Worm (Caenorhabditis elegans) whole organism, L4 larva: ENCODE data around the gene mlt-8.

ENCODE experiments used
- D1046.2 ChIP-seq: fragments of 200-800 bp; sonication (Bioruptor generic); IDR thresholded peaks from 2 replicates; pipeline ENCODE4 v1.3.6; 2022; ENCODE audit warnings: missing genetic modification characterization, missing compliant biosample characterization
- F26F4.8 ChIP-seq: fragments of 200-800 bp; sonication (Bioruptor generic); conservative IDR thresholded peaks from 2 replicates; pipeline ENCODE4 v1.3.6; 2022; ENCODE audit warnings: missing genetic modification characterization, missing compliant biosample characterization
- T20F7.1 ChIP-seq: fragments of 200-800 bp; sonication (Bioruptor generic); optimal IDR thresholded peaks from 2 replicates; lab custom pipeline; 2018; ENCODE audit warnings: mild to moderate bottlenecking, missing genetic modification characterization, missing compliant biosample characterization
- Y48G9A.11 ChIP-seq: fragments of 200-800 bp; sonication (Bioruptor generic); IDR thresholded peaks from 2 replicates; pipeline ENCODE4 v1.3.6; 2022; ENCODE audit warnings: missing genetic modification reagents, missing genetic modification characterization, missing compliant biosample characterization
- Y75B8A.6 ChIP-seq: fragments of 200-800 bp; sonication (Bioruptor generic); IDR thresholded peaks from 2 replicates; pipeline ENCODE4 v1.3.6; 2022; ENCODE audit warnings: missing genetic modification reagents, missing genetic modification characterization, missing compliant biosample characterization
- ZK546.5 ChIP-seq, 2 experiments: sonication (generic microtip); optimal IDR thresholded peaks; 2 replicates each; lab custom pipeline; 2017; ENCODE audit warnings: missing biosample characterization in 2 of 2, missing genetic modification characterization in 2 of 2
- attf-4 ChIP-seq: sonication (generic microtip); optimal IDR thresholded peaks from 3 replicates; lab custom pipeline; 2017; ENCODE audit warnings: missing biosample characterization, missing genetic modification characterization
- cey-2 ChIP-seq: sonication (generic microtip); optimal IDR thresholded peaks from 3 replicates; lab custom pipeline; 2017; ENCODE audit warnings: missing genetic modification characterization, mild to moderate bottlenecking, missing compliant biosample characterization, antibody characterized with exemption, borderline replicate concordance; ENCODE audit not compliant: insufficient read depth
- daf-12 ChIP-seq: fragments of 150-350 bp; optimal IDR thresholded peaks from 2 replicates; lab custom pipeline; 2014; ENCODE audit warnings: missing biosample characterization, missing genetic modification reagents, missing genetic modification characterization
- daf-19 ChIP-seq: fragments of 200-800 bp; sonication (Bioruptor generic); conservative IDR thresholded peaks from 2 replicates; pipeline ENCODE4 v1.3.6; 2022; ENCODE audit warnings: missing genetic modification characterization, missing compliant biosample characterization
- duxl-1 ChIP-seq: sonication (generic microtip); optimal IDR thresholded peaks from 2 replicates; lab custom pipeline; 2016; ENCODE audit warnings: mild to moderate bottlenecking, missing genetic modification characterization, moderate library complexity, missing compliant biosample characterization; ENCODE audit not compliant: poor library complexity
- dve-1 ChIP-seq: sonication (generic microtip); optimal IDR thresholded peaks from 2 replicates; lab custom pipeline; 2017; ENCODE audit warnings: antibody characterized with exemption, mild to moderate bottlenecking, missing genetic modification characterization, missing compliant biosample characterization; ENCODE audit not compliant: insufficient read depth
- egl-27 ChIP-seq: sonication (generic microtip); optimal IDR thresholded peaks from 3 replicates; lab custom pipeline; 2017; ENCODE audit warnings: missing biosample characterization, missing genetic modification reagents, missing genetic modification characterization
- egl-43 ChIP-seq: fragments of 200-800 bp; sonication (Bioruptor generic); IDR thresholded peaks from 2 replicates; pipeline ENCODE4 v1.3.6; 2022; ENCODE audit warnings: missing genetic modification reagents, missing genetic modification characterization, missing compliant biosample characterization
- fos-1 ChIP-seq: fragments of 150-350 bp; optimal IDR thresholded peaks from 2 replicates; lab custom pipeline; 2014; ENCODE audit warnings: missing biosample characterization, missing genetic modification characterization
- hlh-11 ChIP-seq: fragments of 200-800 bp; sonication (Bioruptor generic); optimal IDR thresholded peaks from 2 replicates; lab custom pipeline; 2018; ENCODE audit warnings: mild to moderate bottlenecking, missing genetic modification characterization, missing compliant biosample characterization
- hlh-30 ChIP-seq: sonication (generic microtip); optimal IDR thresholded peaks from 2 replicates; lab custom pipeline; 2017; ENCODE audit warnings: antibody characterized with exemption, mild to moderate bottlenecking, missing genetic modification characterization, missing compliant biosample characterization; ENCODE audit not compliant: insufficient read depth
- hmg-1.1 ChIP-seq: fragments of 200-800 bp; sonication (Bioruptor generic); IDR thresholded peaks from 2 replicates; pipeline ENCODE4 v1.3.6; 2022; ENCODE audit warnings: missing genetic modification reagents, missing genetic modification characterization, missing compliant biosample characterization
- lim-7 ChIP-seq: fragments of 200-800 bp; sonication (Bioruptor generic); IDR thresholded peaks from 2 replicates; pipeline ENCODE4 v1.3.6; 2022; ENCODE audit warnings: missing genetic modification characterization, missing compliant biosample characterization
- lin-29 ChIP-seq: fragments of 200-800 bp; sonication (Bioruptor generic); IDR thresholded peaks from 2 replicates; pipeline ENCODE4 v1.3.6; 2022; ENCODE audit warnings: missing genetic modification reagents, missing genetic modification characterization, missing compliant biosample characterization
- lir-3 ChIP-seq: sonication (generic microtip); optimal IDR thresholded peaks from 2 replicates; lab custom pipeline; 2016; ENCODE audit warnings: mild to moderate bottlenecking, missing genetic modification characterization, missing compliant biosample characterization
- lsy-2 ChIP-seq, 2 experiments: fragments of 150-350 bp in 1 of 2; sonication (generic microtip) in 1 of 2; optimal IDR thresholded peaks; 2 replicates each; lab custom pipeline; 2014 to 2017; ENCODE audit warnings: missing biosample characterization in 2 of 2, missing genetic modification characterization in 2 of 2
- madf-9 ChIP-seq: fragments of 200-800 bp; sonication (Bioruptor generic); conservative IDR thresholded peaks from 2 replicates; pipeline ENCODE4 v1.3.6; 2022; ENCODE audit warnings: missing genetic modification reagents, missing genetic modification characterization, missing compliant biosample characterization
- mdl-1 ChIP-seq, 2 experiments: fragments of 150-350 bp in 1 of 2; sonication (generic microtip) in 1 of 2; optimal IDR thresholded peaks; 2 replicates each; lab custom pipeline; 2014 to 2017; ENCODE audit warnings: missing biosample characterization in 2 of 2, missing genetic modification characterization in 2 of 2
- mep-1 ChIP-seq: fragments of 150-350 bp; sonication (generic microtip); optimal IDR thresholded peaks from 3 replicates; lab custom pipeline; 2014; ENCODE audit warnings: missing biosample characterization, missing genetic modification characterization
- mes-2 ChIP-seq: sonication (generic microtip); optimal IDR thresholded peaks from 2 replicates; lab custom pipeline; 2016; ENCODE audit warnings: missing genotype, mild to moderate bottlenecking, missing genetic modification characterization, missing compliant biosample characterization; ENCODE audit not compliant: poor library complexity, severe bottlenecking
- mxl-2 ChIP-seq: fragments of 200-800 bp; sonication (Bioruptor generic); conservative IDR thresholded peaks from 2 replicates; pipeline ENCODE4 v1.3.6; 2022; ENCODE audit warnings: missing genetic modification reagents, missing genetic modification characterization, missing compliant biosample characterization
- nhr-102 ChIP-seq: sonication (generic microtip); optimal IDR thresholded peaks from 2 replicates; lab custom pipeline; 2016; ENCODE audit warnings: mild to moderate bottlenecking, missing genetic modification characterization, moderate library complexity, missing compliant biosample characterization
- nhr-11 ChIP-seq: fragments of 150-350 bp; optimal IDR thresholded peaks from 2 replicates; lab custom pipeline; 2014; ENCODE audit warnings: missing biosample characterization, missing genetic modification characterization
- nhr-25 ChIP-seq: sonication (generic microtip); optimal IDR thresholded peaks from 2 replicates; lab custom pipeline; 2017; ENCODE audit warnings: missing genetic modification characterization, mild to moderate bottlenecking, missing compliant biosample characterization, antibody characterized with exemption, moderate library complexity, borderline replicate concordance; ENCODE audit not compliant: insufficient read depth
- nhr-77 ChIP-seq: fragments of 150-350 bp; optimal IDR thresholded peaks from 2 replicates; lab custom pipeline; 2014; ENCODE audit warnings: missing biosample characterization, missing genetic modification characterization
- pha-4 ChIP-seq, 2 experiments: fragments of 150-350 bp in 1 of 2; fragments of 200-800 bp in 1 of 2; sonication (Bioruptor generic) in 1 of 2; IDR thresholded peaks in 1 of 2; optimal IDR thresholded peaks in 1 of 2; 2 replicates each; pipeline versions ENCODE4 v1.3.6 to Lab custom; 2014 to 2022; ENCODE audit warnings: missing genetic modification characterization in 2 of 2, missing genetic modification reagents in 2 of 2, missing biosample characterization in 1 of 2, missing compliant biosample characterization in 1 of 2
- saeg-2 ChIP-seq: fragments of 200-800 bp; sonication (Bioruptor generic); IDR thresholded peaks from 2 replicates; pipeline ENCODE4 v1.3.6; 2022; ENCODE audit warnings: missing genetic modification reagents, missing genetic modification characterization, missing compliant biosample characterization
- snpc-4 ChIP-seq: fragments of 150-350 bp; optimal IDR thresholded peaks from 2 replicates; lab custom pipeline; 2014; ENCODE audit warnings: missing biosample characterization, missing genetic modification characterization
- unc-130 ChIP-seq: sonication (generic microtip); optimal IDR thresholded peaks from 2 replicates; lab custom pipeline; 2016; ENCODE audit warnings: missing genetic modification reagents, missing genetic modification characterization, missing compliant biosample characterization
- unc-39 ChIP-seq: sonication (generic microtip); optimal IDR thresholded peaks from 2 replicates; lab custom pipeline; 2017; ENCODE audit warnings: missing biosample characterization, missing genetic modification characterization

Gene mlt-8

DNA sequence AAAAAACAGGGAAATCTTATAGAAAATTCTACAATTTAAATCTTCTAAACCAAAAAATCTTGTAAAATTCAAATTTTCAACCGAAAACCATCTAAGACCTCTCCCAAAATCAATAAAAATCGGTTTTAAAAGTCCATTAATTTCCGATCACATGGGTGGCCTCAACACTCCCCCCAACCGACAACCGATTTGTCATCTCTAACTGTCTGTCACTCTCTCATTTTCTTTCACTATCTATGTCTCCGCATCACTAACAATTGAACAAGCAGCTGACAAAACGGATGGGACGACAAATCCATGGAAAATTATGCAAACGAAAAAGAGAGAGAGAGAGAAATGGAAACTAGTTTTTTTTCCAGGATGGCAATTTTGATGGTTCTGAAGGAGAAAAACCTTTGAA, 31.1 kb upstream of the mlt-8 start (continued):
- TF ChIP-seq duxl-1: no peak
- no peak for TF ChIP-seq Y75B8A.6 (GFP tag; lab: Robert Waterston, UW)
- TF ChIP-seq nhr-25 (tag; lab: Kevin White, UChicago): no peak
- no peak for TF ChIP-seq D1046.2 (GFP tag; lab: Robert Waterston, UW)
- TF ChIP-seq fos-1 (tag; lab: Kevin White, UChicago): no peak
- no peak for TF ChIP-seq cey-2 (tag; lab: Kevin White, UChicago)
- no peak for TF ChIP-seq lin-29 (GFP tag; lab: Robert Waterston, UW)

DNA sequence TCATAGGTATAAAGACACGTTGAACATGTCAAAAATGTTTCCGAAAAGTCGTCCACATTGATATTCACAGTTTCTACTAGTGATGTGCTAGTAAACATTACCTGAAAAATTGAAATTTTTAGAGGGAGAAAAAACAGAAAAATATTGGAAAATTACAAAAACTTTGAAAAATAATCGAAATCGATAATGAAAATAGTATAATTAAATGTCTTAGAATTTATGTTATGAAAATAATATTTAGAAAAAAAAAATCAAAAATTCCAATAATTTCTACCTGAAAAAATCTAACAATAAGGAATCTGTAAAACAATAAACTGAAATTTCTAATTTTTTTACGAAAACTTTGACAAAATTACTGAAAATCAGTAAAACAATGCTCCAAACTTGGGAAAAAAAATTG, 30.1 kb upstream of the mlt-8 start, which contains the start of gene nhl-3:
nhl-3 (minus strand) TSS at position 101 of the 400 bp plus-strand sequence.
- TF ChIP-seq pha-4 (GFP tag; IDR thresholded peaks at IDR 0.05; lab: Robert Waterston, UW) (no peak), pha-4 (tag; optimal IDR thresholded peaks at IDR 0.05; lab: Kevin White, UChicago) (no peak), egl-43 (no peak), F26F4.8 (GFP tag; lab: Robert Waterston, UW) (no peak), ZK546.5 (tag; optimal IDR thresholded peaks at IDR 0.05; lab: Kevin White, UChicago) (no peak), unc-39 (tag; lab: Kevin White, UChicago) (no peak), lir-3 (tag; lab: Kevin White, UChicago) (no peak), T20F7.1 (GFP tag; lab: Kevin White, UChicago) (no peak), mxl-2 (GFP tag; lab: Robert Waterston, UW) (no peak), D1046.2 (GFP tag; lab: Robert Waterston, UW) (no peak), egl-27 (no peak), daf-19 (GFP tag; lab: Robert Waterston, UW) (no peak), saeg-2 (GFP tag; lab: Robert Waterston, UW) (no peak), nhr-11 (tag; lab: Kevin White, UChicago) (no peak), Y48G9A.11 (GFP tag; lab: Robert Waterston, UW) (no peak), nhr-102 (tag; lab: Kevin White, UChicago) (no peak), unc-130 (GFP tag; lab: Kevin White, UChicago) (no peak), attf-4 (tag; lab: Kevin White, UChicago) (no peak), lim-7 (GFP tag; lab: Robert Waterston, UW) (no peak), dve-1 (tag; lab: Kevin White, UChicago) (no peak), snpc-4 (tag; lab: Kevin White, UChicago) (no peak)

DNA sequence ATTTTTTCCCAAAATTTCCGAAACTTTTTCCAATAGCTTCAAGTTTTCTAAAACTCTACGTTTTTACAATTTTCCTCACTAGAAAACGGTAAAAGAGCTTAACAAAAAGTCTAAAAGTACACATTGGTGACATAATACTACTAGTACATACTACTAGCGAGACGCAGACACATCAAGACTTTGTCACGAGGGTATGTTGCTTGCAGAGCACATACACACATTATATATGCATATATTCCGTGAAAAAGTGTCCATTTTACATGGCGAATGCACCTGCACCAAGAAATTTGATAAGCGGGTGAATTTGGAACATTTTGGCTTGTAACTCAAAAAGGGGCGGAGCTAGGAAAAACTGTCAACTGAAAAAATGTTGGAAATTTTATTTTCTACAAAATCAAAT, 29.4 kb upstream of the mlt-8 start:
- TF ChIP-seq nhr-77 (tag; lab: Kevin White, UChicago) (no peak), mdl-1 (tag; optimal IDR thresholded peaks at IDR 0.05; lab: Kevin White, UChicago) (peak in 1 of 2 experiments; percentile 79), pha-4 (GFP tag; IDR thresholded peaks at IDR 0.05; lab: Robert Waterston, UW) (no peak), pha-4 (tag; optimal IDR thresholded peaks at IDR 0.05; lab: Kevin White, UChicago) (peak; percentile 70), egl-43 (no peak), mes-2 (peak; percentile 51), hlh-30 (tag; lab: Kevin White, UChicago) (peak; percentile 88), hlh-11 (peak; percentile 21), lsy-2 (tag; optimal IDR thresholded peaks at IDR 0.05; lab: Kevin White, UChicago) (peak in 1 of 2 experiments; percentile 52), dve-1 (tag; lab: Kevin White, UChicago) (peak; percentile 67), hmg-1.1 (peak; percentile 17; the same call in 1 of the 2 replicates), mep-1 (tag; lab: Kevin White, UChicago) (peak; percentile 42), T20F7.1 (GFP tag; lab: Kevin White, UChicago) (no peak), daf-12 (tag; lab: Kevin White, UChicago) (no peak), madf-9 (GFP tag; lab: Robert Waterston, UW) (no peak)
